Fruit fly (Drosophila melanogaster) whole organism, embryonic: ENCODE results near the gene Cnot4.
A peak's percentile ranks its signal among the peaks of the same experiment; 100 is the strongest.

Experiments used
- Atf6 ChIP-seq: fragments of 200-800 bp; sonication (Bioruptor generic); IDR thresholded peaks from 2 replicates; pipeline ENCODE4 v1.3.6; 2022; ENCODE audit warnings: missing biosample characterization, missing genetic modification characterization
- BEAF-32 ChIP-seq: fragments of 200-800 bp; sonication (Bioruptor generic); optimal IDR thresholded peaks from 3 replicates; lab custom pipeline; 2017; ENCODE audit warnings: missing biosample characterization, missing genetic modification characterization, mild to moderate bottlenecking, moderate library complexity, missing genetic modification reagents
- CG10959 ChIP-seq: fragments of 200-800 bp; sonication (Bioruptor generic); IDR thresholded peaks from 2 replicates; pipeline ENCODE4 v1.3.6; 2022; ENCODE audit warnings: missing biosample characterization, missing genetic modification characterization
- CG11247 ChIP-seq: fragments of 200-800 bp; sonication (Bioruptor generic); IDR thresholded peaks from 2 replicates; pipeline ENCODE4 v1.3.6; 2022; ENCODE audit warnings: missing biosample characterization, missing genetic modification characterization
- CG13287 ChIP-seq: fragments of 200-800 bp; sonication (Bioruptor generic); IDR thresholded peaks from 2 replicates; pipeline ENCODE4 v1.3.6; 2022; ENCODE audit warnings: missing biosample characterization, missing genetic modification characterization; ENCODE audit not compliant: partially characterized antibody
- CG13624 ChIP-seq: fragments of 200-800 bp; sonication (Bioruptor generic); optimal IDR thresholded peaks from 2 replicates; lab custom pipeline; 2016; ENCODE audit warnings: missing biosample characterization, missing genetic modification characterization
- CG14050 ChIP-seq: fragments of 200-800 bp; sonication (Bioruptor generic); IDR thresholded peaks from 3 replicates; pipeline ENCODE4 v1.3.6; 2022; ENCODE audit warnings: missing biosample characterization, missing genetic modification characterization
- CG15269 ChIP-seq: fragments of 200-800 bp; sonication (Bioruptor generic); optimal IDR thresholded peaks from 2 replicates; lab custom pipeline; 2018; ENCODE audit warnings: missing biosample characterization, mild to moderate bottlenecking, missing genetic modification characterization, moderate library complexity
- CG1603 ChIP-seq: fragments of 200-800 bp; sonication (Bioruptor generic); optimal IDR thresholded peaks from 2 replicates; lab custom pipeline; 2019; ENCODE audit warnings: missing biosample characterization, mild to moderate bottlenecking, missing genetic modification characterization, moderate library complexity
- CG16813 ChIP-seq: fragments of 200-800 bp; sonication (Bioruptor generic); IDR thresholded peaks from 3 replicates; pipeline ENCODE4 v1.3.6; 2022; ENCODE audit warnings: missing biosample characterization, missing genetic modification characterization; ENCODE audit not compliant: partially characterized antibody
- CG17186 ChIP-seq: fragments of 200-800 bp; sonication (Bioruptor generic); optimal IDR thresholded peaks from 3 replicates; lab custom pipeline; 2017; ENCODE audit warnings: missing biosample characterization, missing genetic modification reagents, missing genetic modification characterization
- CG30020 ChIP-seq: fragments of 200-800 bp; optimal IDR thresholded peaks from 2 replicates; lab custom pipeline; 2019; ENCODE audit warnings: missing biosample characterization, mild to moderate bottlenecking, missing genetic modification characterization, moderate library complexity
- CG3726 ChIP-seq: fragments of 200-800 bp; sonication (Bioruptor generic); IDR thresholded peaks from 3 replicates; pipeline ENCODE4, ENCODE4 v1.3.6; 2022; ENCODE audit warnings: missing biosample characterization, missing genetic modification characterization
- CG3995 ChIP-seq: fragments of 200-800 bp; sonication (Bioruptor generic); optimal IDR thresholded peaks from 3 replicates; lab custom pipeline; 2016; ENCODE audit warnings: missing biosample characterization, missing genetic modification characterization
- CG4617 ChIP-seq: fragments of 200-800 bp; sonication (Bioruptor generic); optimal IDR thresholded peaks from 3 replicates; lab custom pipeline; 2016; ENCODE audit warnings: missing biosample characterization, missing genetic modification characterization, borderline replicate concordance
- CG5245 ChIP-seq: fragments of 200-800 bp; sonication (Bioruptor generic); optimal IDR thresholded peaks from 3 replicates; lab custom pipeline; 2016; ENCODE audit warnings: missing biosample characterization, missing genetic modification characterization
- CG7271 ChIP-seq: fragments of 200-800 bp; sonication (Bioruptor generic); optimal IDR thresholded peaks from 2 replicates; lab custom pipeline; 2018; ENCODE audit warnings: missing biosample characterization, mild to moderate bottlenecking, missing genetic modification characterization, moderate library complexity
- CG8290 ChIP-seq, 3 experiments: fragments of 200-800 bp; sonication (Bioruptor generic); optimal IDR thresholded peaks; 2 replicates each; lab custom pipeline; 2016 to 2019; ENCODE audit warnings: missing biosample characterization in 3 of 3, missing genetic modification characterization in 3 of 3, mild to moderate bottlenecking in 2 of 3, moderate library complexity in 1 of 3
- CG9215 ChIP-seq: fragments of 200-800 bp; sonication (Bioruptor generic); IDR thresholded peaks from 2 replicates; pipeline ENCODE4 v1.3.6; 2022; ENCODE audit warnings: missing biosample characterization, missing genetic modification characterization
- CG9797 ChIP-seq: fragments of 200-800 bp; sonication (Bioruptor generic); optimal IDR thresholded peaks from 3 replicates; lab custom pipeline; 2018; ENCODE audit warnings: missing biosample characterization, mild to moderate bottlenecking, missing genetic modification characterization
- D19A ChIP-seq: fragments of 200-800 bp; optimal IDR thresholded peaks from 3 replicates; lab custom pipeline; 2019; ENCODE audit warnings: missing biosample characterization, mild to moderate bottlenecking, missing genetic modification characterization, moderate library complexity
- Dad ChIP-seq: fragments of 200-800 bp; sonication (Bioruptor generic); optimal IDR thresholded peaks from 3 replicates; lab custom pipeline; 2016; ENCODE audit warnings: missing biosample characterization, missing genetic modification characterization
- Dbx ChIP-seq: fragments of 200-800 bp; sonication (Bioruptor generic); IDR thresholded peaks from 3 replicates; pipeline ENCODE4 v1.3.6; 2022; ENCODE audit warnings: missing biosample characterization, missing genetic modification characterization
- Doc3 ChIP-seq: fragments of 200-800 bp; sonication (Bioruptor generic); IDR thresholded peaks from 3 replicates; pipeline ENCODE4 v1.3.6; 2022; ENCODE audit warnings: missing biosample characterization, missing genetic modification characterization; ENCODE audit not compliant: partially characterized antibody
- Dp ChIP-seq: fragments of 200-800 bp; sonication (Bioruptor generic); optimal IDR thresholded peaks from 2 replicates; lab custom pipeline; 2018; ENCODE audit warnings: missing biosample characterization, mild to moderate bottlenecking, missing genetic modification characterization, moderate library complexity
- E2f2 ChIP-seq: fragments of 200-800 bp; sonication (Bioruptor generic); IDR thresholded peaks from 2 replicates; pipeline ENCODE4 v1.3.6; 2022; ENCODE audit warnings: missing biosample characterization, missing genetic modification characterization
- Fer1 ChIP-seq: fragments of 200-800 bp; sonication (Bioruptor generic); optimal IDR thresholded peaks from 2 replicates; lab custom pipeline; 2017; ENCODE audit warnings: missing biosample characterization, mild to moderate bottlenecking, missing genetic modification characterization
- HLH4C ChIP-seq: fragments of 200-800 bp; sonication (Bioruptor generic); IDR thresholded peaks from 3 replicates; pipeline ENCODE4 v1.3.6; 2022; ENCODE audit warnings: missing biosample characterization, missing genetic modification characterization; ENCODE audit not compliant: partially characterized antibody
- HmgZ ChIP-seq: fragments of 200-800 bp; sonication (Bioruptor generic); optimal IDR thresholded peaks from 2 replicates; lab custom pipeline; 2018; ENCODE audit warnings: missing biosample characterization, mild to moderate bottlenecking, missing genetic modification characterization
- MBD-R2 ChIP-seq: fragments of 200-800 bp; sonication (Bioruptor generic); IDR thresholded peaks from 2 replicates; pipeline ENCODE4 v1.3.6; 2022; ENCODE audit warnings: missing biosample characterization, missing genetic modification characterization
- Myb ChIP-seq: fragments of 200-800 bp; sonication (Bioruptor generic); optimal IDR thresholded peaks from 2 replicates; lab custom pipeline; 2016; ENCODE audit warnings: missing biosample characterization, missing genetic modification characterization
- Nf-YC ChIP-seq: fragments of 200-800 bp; optimal IDR thresholded peaks from 3 replicates; lab custom pipeline; 2019; ENCODE audit warnings: missing biosample characterization, mild to moderate bottlenecking, missing genetic modification characterization, moderate library complexity
- Scr ChIP-seq: fragments of 200-800 bp; sonication (Bioruptor generic); IDR thresholded peaks from 2 replicates; pipeline ENCODE4 v1.3.6; 2022; ENCODE audit warnings: missing biosample characterization, missing genetic modification characterization; ENCODE audit not compliant: partially characterized antibody
- Sin3A ChIP-seq: fragments of >200 bp; optimal IDR thresholded peaks from 2 replicates; lab custom pipeline; 2018
- chinmo ChIP-seq: fragments of 200-800 bp; sonication (Bioruptor generic); IDR thresholded peaks from 4 replicates; pipeline ENCODE4 v1.3.6; 2022; ENCODE audit warnings: missing biosample characterization, missing genetic modification characterization; ENCODE audit not compliant: partially characterized antibody
- chm ChIP-seq: fragments of 200-800 bp; sonication (Bioruptor generic); IDR thresholded peaks from 2 replicates; pipeline ENCODE4 v1.3.6; 2022; ENCODE audit warnings: missing biosample characterization, missing genetic modification characterization
- crol ChIP-seq: fragments of 200-800 bp; sonication (Bioruptor generic); IDR thresholded peaks from 2 replicates; pipeline ENCODE4 v1.3.6; 2022; ENCODE audit warnings: missing biosample characterization, missing genetic modification characterization
- esg ChIP-seq: fragments of 200-800 bp; sonication (Bioruptor generic); conservative IDR thresholded peaks from 2 replicates; pipeline ENCODE4 v1.3.6; 2022; ENCODE audit warnings: missing biosample characterization, missing genetic modification characterization
- exex ChIP-seq: fragments of 200-800 bp; sonication (Bioruptor generic); optimal IDR thresholded peaks from 4 replicates; lab custom pipeline; 2018; ENCODE audit warnings: missing biosample characterization, mild to moderate bottlenecking, missing genetic modification characterization, moderate library complexity
- fu2 ChIP-seq: fragments of 200-800 bp; sonication (Bioruptor generic); optimal IDR thresholded peaks from 2 replicates; lab custom pipeline; 2016; ENCODE audit warnings: missing biosample characterization, missing genetic modification characterization
- gfzf ChIP-seq: fragments of 200-800 bp; sonication (Bioruptor generic); optimal IDR thresholded peaks from 2 replicates; lab custom pipeline; 2016; ENCODE audit warnings: missing biosample characterization, mild to moderate bottlenecking, missing genetic modification characterization, moderate library complexity
- grn ChIP-seq: fragments of 200-800 bp; sonication (Bioruptor generic); optimal IDR thresholded peaks from 3 replicates; lab custom pipeline; 2017; ENCODE audit warnings: missing biosample characterization, missing genetic modification characterization
- gsb-n ChIP-seq: fragments of 200-800 bp; sonication (Bioruptor generic); optimal IDR thresholded peaks from 3 replicates; lab custom pipeline; 2018; ENCODE audit warnings: missing biosample characterization, mild to moderate bottlenecking, missing genetic modification characterization
- h ChIP-seq: fragments of >200 bp; optimal IDR thresholded peaks from 2 replicates; lab custom pipeline; 2017
- ham ChIP-seq: fragments of 200-800 bp; sonication (Bioruptor generic); IDR thresholded peaks from 2 replicates; pipeline ENCODE4 v1.3.6; 2022; ENCODE audit warnings: missing biosample characterization, missing genetic modification characterization
- nmo ChIP-seq: fragments of 200-800 bp; sonication (Bioruptor generic); optimal IDR thresholded peaks from 2 replicates; lab custom pipeline; 2018; ENCODE audit warnings: missing biosample characterization, mild to moderate bottlenecking, missing genetic modification characterization, moderate library complexity
- pb ChIP-seq: fragments of 200-800 bp; sonication (Bioruptor generic); optimal IDR thresholded peaks from 3 replicates; lab custom pipeline; 2016; ENCODE audit warnings: missing biosample characterization, missing genetic modification characterization
- peb ChIP-seq: fragments of 200-800 bp; sonication (Bioruptor generic); IDR thresholded peaks from 2 replicates; pipeline ENCODE4 v1.3.6; 2022; ENCODE audit warnings: missing biosample characterization, missing genetic modification characterization
- phol ChIP-seq: fragments of 200-800 bp; sonication (Bioruptor generic); optimal IDR thresholded peaks from 3 replicates; lab custom pipeline; 2018; ENCODE audit warnings: missing biosample characterization, mild to moderate bottlenecking, missing genetic modification characterization, moderate library complexity
- pzg ChIP-seq: fragments of 200-800 bp; sonication (Bioruptor generic); optimal IDR thresholded peaks from 3 replicates; lab custom pipeline; 2018; ENCODE audit warnings: missing biosample characterization, mild to moderate bottlenecking, missing genetic modification characterization, moderate library complexity
- run ChIP-seq: fragments of 200-800 bp; sonication (Bioruptor generic); optimal IDR thresholded peaks from 3 replicates; lab custom pipeline; 2018; ENCODE audit warnings: missing biosample characterization, mild to moderate bottlenecking, missing genetic modification characterization

The Cnot4 gene

DNA sequence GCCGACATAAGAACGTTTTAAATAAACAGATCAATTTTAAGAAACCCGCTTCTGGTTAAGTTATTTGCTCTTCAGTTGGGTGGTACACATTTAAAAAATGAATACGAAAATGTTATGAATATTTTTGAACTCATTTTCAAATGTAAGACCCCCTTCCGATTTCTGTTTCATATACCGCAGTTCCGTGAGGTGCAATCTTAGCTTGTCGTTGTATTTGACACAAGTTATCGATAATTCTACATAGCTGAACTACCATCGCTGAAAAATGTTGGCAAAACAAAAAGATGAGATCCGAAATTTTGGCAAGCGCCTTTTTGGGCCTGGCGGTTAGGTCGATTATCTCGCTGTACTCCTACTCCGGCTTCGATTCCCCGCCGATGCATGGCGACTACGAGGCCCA is 16.7 kb upstream of the Cnot4 start, which contains the start of gene gny:
TSS of gene gny (plus strand) at position 239 of the 400 bp plus-strand sequence.
- TF ChIP-seq HLH4C (GFP tag; lab: Robert Waterston, UW) (peak; percentile 49; the same call in 2 of the 3 replicates), chinmo (GFP tag; lab: Robert Waterston, UW) (0 out of 4 replicates have a peak, but pooled peaks have one; percentile 25), D19A (tag; lab: Kevin White, UChicago) (no peak), MBD-R2 (peak; percentile 88), Nf-YC (tag; lab: Kevin White, UChicago) (no peak), pzg (GFP tag; lab: Kevin White, UChicago) (peak; percentile 81), CG30020 (tag; lab: Kevin White, UChicago) (peak; percentile 97), h (no peak), HmgZ (tag; lab: Kevin White, UChicago) (peak; percentile 32), Atf6 (GFP tag; lab: Robert Waterston, UW) (no peak), gfzf (GFP tag; lab: Kevin White, UChicago) (peak; percentile 19), exex (tag; lab: Kevin White, UChicago) (no peak), phol (tag; lab: Kevin White, UChicago) (peak; percentile 9), Dbx (no peak), CG9215 (GFP tag; lab: Robert Waterston, UW) (no peak), Myb (GFP tag; lab: Kevin White, UChicago) (peak; percentile 82), CG17186 (GFP tag; lab: Kevin White, UChicago) (no peak), pb (GFP tag; lab: Kevin White, UChicago) (no peak), ham (GFP tag; lab: Robert Waterston, UW) (no peak), Sin3A (lab: Kevin White, UChicago) (peak; percentile 2), CG3726 (GFP tag; lab: Robert Waterston, UW) (no peak), CG15269 (no peak), esg (GFP tag; lab: Robert Waterston, UW) (no peak), Fer1 (GFP tag; lab: Kevin White, UChicago) (no peak), peb (GFP tag; lab: Robert Waterston, UW) (no peak), CG13624 (GFP tag; lab: Kevin White, UChicago) (no peak), run (tag; lab: Kevin White, UChicago) (no peak), nmo (GFP tag; lab: Kevin White, UChicago) (peak; percentile 3), BEAF-32 (peak; percentile 43), CG7271 (tag; lab: Kevin White, UChicago) (no peak), Dad (GFP tag; lab: Kevin White, UChicago) (no peak), E2f2 (peak; percentile 77), CG8290 (GFP tag; optimal IDR thresholded peaks at IDR 0.05; lab: Kevin White, UChicago) (no peak), CG8290 (tag; optimal IDR thresholded peaks at IDR 0.05; lab: Kevin White, UChicago) (peak in 1 of 2 experiments; percentile 61), Dp (GFP tag; lab: Kevin White, UChicago) (peak; percentile 74), CG10959 (no peak), CG5245 (GFP tag; lab: Kevin White, UChicago) (no peak), CG3995 (GFP tag; lab: Kevin White, UChicago) (no peak), CG11247 (GFP tag; lab: Robert Waterston, UW) (no peak), fu2 (no peak), grn (GFP tag; lab: Kevin White, UChicago) (no peak), gsb-n (no peak), CG16813 (GFP tag; lab: Robert Waterston, UW) (peak; percentile 39; the same call in 2 of the 3 replicates), CG1603 (tag; lab: Kevin White, UChicago) (peak; percentile 100), CG4617 (GFP tag; lab: Kevin White, UChicago) (peak; percentile 47), crol (GFP tag; lab: Robert Waterston, UW) (no peak), CG14050 (no peak), CG13287 (GFP tag; lab: Robert Waterston, UW) (peak; percentile 42; the same call in 1 of the 2 replicates), chm (GFP tag; lab: Robert Waterston, UW) (no peak), Scr (peak; percentile 29), Doc3 (GFP tag; lab: Robert Waterston, UW) (no peak), CG9797 (GFP tag; lab: Kevin White, UChicago) (peak; percentile 11)
